Worm (Caenorhabditis elegans) whole organism, L3 larva: Measurements from ENCODE around the gene Y81B9A.1.

Experiments
- R02D3.7 ChIP-seq: fragments of 150-350 bp; optimal IDR thresholded peaks from 2 replicates; lab custom pipeline; 2014; ENCODE audit warnings: missing biosample characterization, missing genetic modification characterization
- aly-2 ChIP-seq: fragments of 150-350 bp; optimal IDR thresholded peaks from 2 replicates; lab custom pipeline; 2014; ENCODE audit warnings: missing biosample characterization, missing genetic modification characterization
- egl-27 ChIP-seq: sonication (generic microtip); optimal IDR thresholded peaks from 4 replicates; lab custom pipeline; 2017; ENCODE audit warnings: missing biosample characterization, missing genetic modification reagents, missing genetic modification characterization
- elt-1 ChIP-seq: fragments of 150-350 bp; optimal IDR thresholded peaks from 2 replicates; lab custom pipeline; 2014; ENCODE audit warnings: missing biosample characterization, missing genetic modification characterization
- elt-3 ChIP-seq, 3 experiments: fragments of 150-350 bp in 1 of 3; sonication (generic microtip) in 2 of 3; optimal IDR thresholded peaks; 2 replicates in 2 of 3; 4 replicates in 1 of 3; lab custom pipeline; 2014 to 2017; ENCODE audit warnings: missing biosample characterization in 3 of 3, missing genetic modification characterization in 3 of 3
- fos-1 ChIP-seq: fragments of 150-350 bp; optimal IDR thresholded peaks from 2 replicates; lab custom pipeline; 2014; ENCODE audit warnings: missing biosample characterization, missing genetic modification characterization
- nhr-237 ChIP-seq: fragments of 150-350 bp; optimal IDR thresholded peaks from 2 replicates; lab custom pipeline; 2014; ENCODE audit warnings: missing biosample characterization, missing genetic modification characterization
- nhr-43 ChIP-seq: sonication (generic microtip); optimal IDR thresholded peaks from 2 replicates; lab custom pipeline; 2016; ENCODE audit warnings: mild to moderate bottlenecking, missing genetic modification characterization, missing compliant biosample characterization; ENCODE audit not compliant: poor library complexity, severe bottlenecking
- pqm-1 ChIP-seq: fragments of 150-350 bp; optimal IDR thresholded peaks from 2 replicates; lab custom pipeline; 2017; ENCODE audit warnings: missing biosample characterization, missing genetic modification characterization, inconsistent platforms
- sea-2 ChIP-seq: fragments of 150-350 bp; sonication (generic microtip); optimal IDR thresholded peaks from 4 replicates; lab custom pipeline; 2014; ENCODE audit warnings: missing biosample characterization, missing genetic modification reagents, missing genetic modification characterization
- snpc-4 ChIP-seq: fragments of 150-350 bp; optimal IDR thresholded peaks from 2 replicates; lab custom pipeline; 2014; ENCODE audit warnings: missing biosample characterization, missing genetic modification characterization
- unc-39 ChIP-seq: sonication (generic microtip); optimal IDR thresholded peaks from 4 replicates; lab custom pipeline; 2017; ENCODE audit warnings: missing biosample characterization, missing genetic modification characterization
- ztf-4 ChIP-seq: fragments of 150-350 bp; optimal IDR thresholded peaks from 2 replicates; lab custom pipeline; 2014; ENCODE audit warnings: missing biosample characterization, missing genetic modification characterization

ce11 chrX:9206731-9207130 lies 14.5 kb downstream of the Y81B9A.1 start:
- TF ChIP-seq elt-3 (tag; optimal IDR thresholded peaks at IDR 0.05; lab: Kevin White, UChicago): no peak
- no peak for TF ChIP-seq R02D3.7 (tag; lab: Kevin White, UChicago)
- no peak for TF ChIP-seq egl-27 (tag; lab: Kevin White, UChicago)
- no peak for TF ChIP-seq snpc-4 (tag; lab: Kevin White, UChicago)
- TF ChIP-seq fos-1 (tag; lab: Kevin White, UChicago): no peak
- TF ChIP-seq pqm-1: no peak
- TF ChIP-seq aly-2 (tag; lab: Kevin White, UChicago): no peak
- TF ChIP-seq nhr-43: no peak
- no peak for TF ChIP-seq nhr-237 (tag; lab: Kevin White, UChicago)
- TF ChIP-seq unc-39 (tag; lab: Kevin White, UChicago): no peak
- TF ChIP-seq sea-2: no peak
- TF ChIP-seq ztf-4: no peak
- TF ChIP-seq elt-1 (tag; lab: Kevin White, UChicago): no peak
